Fruit fly (Drosophila melanogaster): Measurements from ENCODE around the gene Prosbeta2R1.

The Prosbeta2R1 gene

dm6 chrX:5764001-5764892, 44.5 kb upstream of the Prosbeta2R1 start, which contains the start of the genes MAPk-Ak2 and CG42699 (continued):
- TF ChIP-seq Ets96B (tag; optimal IDR thresholded peaks at IDR 0.05) (peak; percentile 15), CG3919 (GFP tag; optimal IDR thresholded peaks at IDR 0.05) (peak; percentile 45), CG11762 (GFP tag; optimal IDR thresholded peaks at IDR 0.05; ENCODE audit: insufficient read depth) (no peak), lz (GFP tag; optimal IDR thresholded peaks at IDR 0.05) (no peak), Met (GFP tag; optimal IDR thresholded peaks at IDR 0.05) (peak; percentile 54), Hr4 (GFP tag; optimal IDR thresholded peaks at IDR 0.05) (no peak), achi (GFP tag; optimal IDR thresholded peaks at IDR 0.05) (peak; percentile 42), CG16779 (tag; optimal IDR thresholded peaks at IDR 0.05) (peak; percentile 52), CG7368 (GFP tag; optimal IDR thresholded peaks at IDR 0.05) (peak; percentile 59), Ets21C (GFP tag; optimal IDR thresholded peaks at IDR 0.05) (no peak), Hr38 (GFP tag; optimal IDR thresholded peaks at IDR 0.05) (no peak), fd85E (GFP tag; optimal IDR thresholded peaks at IDR 0.05) (no peak), cyc (GFP tag; optimal IDR thresholded peaks at IDR 0.05) (peak; percentile 3), salr (GFP tag; optimal IDR thresholded peaks at IDR 0.05) (peak in 1 of 2 experiments; percentile 26), CG11902 (GFP tag; optimal IDR thresholded peaks at IDR 0.05) (no peak), net (GFP tag; optimal IDR thresholded peaks at IDR 0.05) (peak; percentile 70), Gug (GFP tag; IDR thresholded peaks at IDR 0.05) (no peak), dac (GFP tag; optimal IDR thresholded peaks at IDR 0.05) (no peak), spab (GFP tag; optimal IDR thresholded peaks at IDR 0.05) (peak; percentile 24), OdsH (GFP tag; optimal IDR thresholded peaks at IDR 0.05) (peak; percentile 8), CG15336 (GFP tag; IDR thresholded peaks at IDR 0.05) (no peak), CG6854 (GFP tag; optimal IDR thresholded peaks at IDR 0.05) (peak; percentile 66), Sox14 (GFP tag; optimal IDR thresholded peaks at IDR 0.05) (peak; percentile 16), fkh (GFP tag; optimal IDR thresholded peaks at IDR 0.05) (peak; percentile 97), CG6276 (GFP tag; optimal IDR thresholded peaks at IDR 0.05) (peak; percentile 7), CG34406 (GFP tag; optimal IDR thresholded peaks at IDR 0.05) (peak; percentile 58), eg (GFP tag; IDR thresholded peaks at IDR 0.05) (no peak; the same call in 2 of the 3 replicates), topi (GFP tag; optimal IDR thresholded peaks at IDR 0.05) (peak; percentile 47), CG11294 (GFP tag; IDR thresholded peaks at IDR 0.05) (no peak)

dm6 chrX:5766732-5767131, 42.0 kb upstream of the Prosbeta2R1 start:
- TF ChIP-seq Eip78C (GFP tag) = peak; percentile 8
- no peak for TF ChIP-seq CG3032 (tag; optimal IDR thresholded peaks at IDR 0.05)
- TF ChIP-seq esn (GFP tag; optimal IDR thresholded peaks at IDR 0.05) = no peak

dm6 chrX:5768602-5769251, 40.0 kb upstream of the Prosbeta2R1 start:
- TF ChIP-seq Ets96B (tag; optimal IDR thresholded peaks at IDR 0.05) = peak; percentile 20
- TF ChIP-seq topi (GFP tag; optimal IDR thresholded peaks at IDR 0.05) = no peak
- TF ChIP-seq CG31627 (GFP tag; optimal IDR thresholded peaks at IDR 0.05) = no peak
- TF ChIP-seq dsx (GFP tag; optimal IDR thresholded peaks at IDR 0.05; ENCODE audit: poor library complexity, severe bottlenecking) = peak; percentile 41
- TF ChIP-seq CG6854 (GFP tag; optimal IDR thresholded peaks at IDR 0.05) = peak; percentile 61
- TF ChIP-seq CG3919 (GFP tag; optimal IDR thresholded peaks at IDR 0.05) = no peak
- TF ChIP-seq CG8632 (GFP tag; optimal IDR thresholded peaks at IDR 0.05) = no peak
- TF ChIP-seq Blimp-1 (GFP tag; optimal IDR thresholded peaks at IDR 0.05) = peak; percentile 86
- TF ChIP-seq CG11762 (GFP tag; optimal IDR thresholded peaks at IDR 0.05; ENCODE audit: insufficient read depth) = no peak
- TF ChIP-seq CG10669 (GFP tag; optimal IDR thresholded peaks at IDR 0.05) = peak; percentile 31
- TF ChIP-seq net (GFP tag; optimal IDR thresholded peaks at IDR 0.05) = no peak
- no peak for TF ChIP-seq lz (GFP tag; optimal IDR thresholded peaks at IDR 0.05)
- TF ChIP-seq CG16779 (tag; optimal IDR thresholded peaks at IDR 0.05) = peak; percentile 25
- TF ChIP-seq CG1621 (tag; optimal IDR thresholded peaks at IDR 0.05) = peak; percentile 35
- no peak for TF ChIP-seq acj6 (GFP tag; optimal IDR thresholded peaks at IDR 0.05)
- no peak for TF ChIP-seq salr (GFP tag; optimal IDR thresholded peaks at IDR 0.05)
- peak; percentile 72 to 74 for TF ChIP-seq ss (GFP tag; optimal IDR thresholded peaks at IDR 0.05)
- no peak for TF ChIP-seq eg (GFP tag; IDR thresholded peaks at IDR 0.05)
- TF ChIP-seq CG6808 (GFP tag; optimal IDR thresholded peaks at IDR 0.05) = peak; percentile 70
- TF ChIP-seq Hr38 (GFP tag; optimal IDR thresholded peaks at IDR 0.05) = no peak
- no peak for TF ChIP-seq Sox102F (GFP tag; optimal IDR thresholded peaks at IDR 0.05)
- TF ChIP-seq Gug (GFP tag; IDR thresholded peaks at IDR 0.05) = no peak
- TF ChIP-seq CG10631 (GFP tag; optimal IDR thresholded peaks at IDR 0.05) = no peak
- TF ChIP-seq Eip75B (GFP tag; optimal IDR thresholded peaks at IDR 0.05) = peak; percentile 24
- TF ChIP-seq Eip78C (GFP tag) = peak; percentile 63
- peak; percentile 70 for TF ChIP-seq fkh (GFP tag; optimal IDR thresholded peaks at IDR 0.05)
- TF ChIP-seq CG7368 (GFP tag; optimal IDR thresholded peaks at IDR 0.05) = no peak
